Worm (Caenorhabditis elegans) whole organism, L1 larva: ENCODE results near the gene C45G9.10.

Experiments
- F16B12.6 ChIP-seq: fragments of 150-350 bp; optimal IDR thresholded peaks from 2 replicates; lab custom pipeline; 2014; ENCODE audit warnings: missing biosample characterization, missing genetic modification characterization
- blmp-1 ChIP-seq: fragments of 150-350 bp; optimal IDR thresholded peaks from 2 replicates; lab custom pipeline; 2014; ENCODE audit warnings: missing biosample characterization, missing genetic modification characterization
- ceh-63 ChIP-seq: fragments of 200-800 bp; sonication (Bioruptor generic); optimal IDR thresholded peaks from 2 replicates; lab custom pipeline; 2018; ENCODE audit warnings: mild to moderate bottlenecking, missing genetic modification characterization, missing compliant biosample characterization
- ceh-8 ChIP-seq: fragments of 200-800 bp; sonication (Bioruptor generic); optimal IDR thresholded peaks from 2 replicates; lab custom pipeline; 2018; ENCODE audit warnings: mild to moderate bottlenecking, missing genetic modification characterization, moderate library complexity, missing compliant biosample characterization
- ceh-82 ChIP-seq, 3 experiments: fragments of 150-350 bp in 1 of 3; sonication (generic microtip) in 2 of 3; optimal IDR thresholded peaks; 2 replicates each; lab custom pipeline; 2014 to 2017; ENCODE audit warnings: missing biosample characterization in 3 of 3, missing genetic modification characterization in 3 of 3
- ceh-88 ChIP-seq: fragments of 200-800 bp; sonication (Bioruptor generic); IDR thresholded peaks from 2 replicates; pipeline ENCODE4 v1.3.6; 2022; ENCODE audit warnings: missing genetic modification characterization, missing compliant biosample characterization
- ceh-90 ChIP-seq: sonication (generic microtip); optimal IDR thresholded peaks from 2 replicates; lab custom pipeline; 2016; ENCODE audit warnings: missing genetic modification characterization, missing compliant biosample characterization
- dsc-1 ChIP-seq: sonication (generic microtip); optimal IDR thresholded peaks from 2 replicates; lab custom pipeline; 2016; ENCODE audit warnings: mild to moderate bottlenecking, missing genetic modification characterization, missing compliant biosample characterization
- efl-3 ChIP-seq: fragments of 200-800 bp; sonication (Bioruptor generic); optimal IDR thresholded peaks from 2 replicates; lab custom pipeline; 2018; ENCODE audit warnings: mild to moderate bottlenecking, missing genetic modification characterization, missing compliant biosample characterization
- egl-27 ChIP-seq, 2 experiments: fragments of 150-350 bp in 1 of 2; sonication (generic microtip); optimal IDR thresholded peaks; 3 replicates each; lab custom pipeline; 2017 to 2018; ENCODE audit warnings: missing biosample characterization in 2 of 2, missing genetic modification characterization in 2 of 2, missing genetic modification reagents in 2 of 2
- elt-3 ChIP-seq, 6 experiments: fragments of 150-350 bp in 1 of 6; sonication (generic microtip); optimal IDR thresholded peaks; 2 replicates each; lab custom pipeline; 2017 to 2018; ENCODE audit warnings: missing biosample characterization in 6 of 6, missing genetic modification characterization in 6 of 6, inconsistent platforms in 1 of 6
- fkh-4 ChIP-seq: sonication (generic microtip); optimal IDR thresholded peaks from 2 replicates; lab custom pipeline; 2016; ENCODE audit warnings: missing compliant biosample characterization, missing genetic modification characterization, borderline replicate concordance
- fkh-8 ChIP-seq: sonication (generic microtip); optimal IDR thresholded peaks from 2 replicates; lab custom pipeline; 2016; ENCODE audit warnings: mild to moderate bottlenecking, missing genetic modification characterization, missing compliant biosample characterization
- grh-1 ChIP-seq: fragments of 200-800 bp; sonication (Bioruptor generic); IDR thresholded peaks from 2 replicates; pipeline ENCODE4 v1.3.6; 2022; ENCODE audit warnings: missing genetic modification reagents, missing genetic modification characterization, missing compliant biosample characterization
- hlh-4 ChIP-seq: sonication (generic microtip); optimal IDR thresholded peaks from 2 replicates; lab custom pipeline; 2016; ENCODE audit warnings: mild to moderate bottlenecking, missing genetic modification characterization, missing compliant biosample characterization
- hpl-2 ChIP-seq: fragments of 150-350 bp; optimal IDR thresholded peaks from 2 replicates; lab custom pipeline; 2014; ENCODE audit warnings: missing biosample characterization, missing genetic modification reagents, missing genetic modification characterization
- jun-1 ChIP-seq: fragments of 150-350 bp; optimal IDR thresholded peaks from 2 replicates; lab custom pipeline; 2014; ENCODE audit warnings: missing biosample characterization, missing genetic modification reagents, missing genetic modification characterization
- lin-15B ChIP-seq: fragments of 150-350 bp; sonication (generic microtip); optimal IDR thresholded peaks from 3 replicates; lab custom pipeline; 2014; ENCODE audit warnings: missing biosample characterization, missing genetic modification characterization
- lin-35 ChIP-seq, 2 experiments: fragments of 150-350 bp; optimal IDR thresholded peaks; 2 replicates each; lab custom pipeline; 2014; ENCODE audit warnings: missing biosample characterization in 2 of 2, missing genetic modification characterization in 2 of 2, missing genetic modification reagents in 2 of 2
- lin-39 ChIP-seq: fragments of 150-350 bp; optimal IDR thresholded peaks from 2 replicates; lab custom pipeline; 2014; ENCODE audit warnings: missing biosample characterization, missing genetic modification reagents, missing genetic modification characterization
- lir-3 ChIP-seq: sonication (generic microtip); optimal IDR thresholded peaks from 2 replicates; lab custom pipeline; 2016; ENCODE audit warnings: mild to moderate bottlenecking, missing genetic modification characterization, moderate library complexity, missing compliant biosample characterization; ENCODE audit not compliant: poor library complexity
- lsy-2 ChIP-seq, 2 experiments: fragments of 150-350 bp; optimal IDR thresholded peaks; 2 replicates each; lab custom pipeline; 2014; ENCODE audit warnings: missing biosample characterization in 2 of 2, missing genetic modification characterization in 2 of 2
- mab-9 ChIP-seq: fragments of 200-800 bp; sonication (Bioruptor generic); IDR thresholded peaks from 2 replicates; pipeline ENCODE4 v1.3.6; 2022; ENCODE audit warnings: missing genetic modification reagents, missing genetic modification characterization, missing compliant biosample characterization
- mdl-1 ChIP-seq, 2 experiments: fragments of 150-350 bp; optimal IDR thresholded peaks; 2 replicates each; lab custom pipeline; 2014 to 2017; ENCODE audit warnings: missing biosample characterization in 2 of 2, missing genetic modification characterization in 2 of 2, inconsistent platforms in 1 of 2
- mep-1 ChIP-seq: fragments of 150-350 bp; optimal IDR thresholded peaks from 2 replicates; lab custom pipeline; 2014; ENCODE audit warnings: missing biosample characterization, missing genetic modification characterization
- nhr-12 ChIP-seq: sonication (generic microtip); optimal IDR thresholded peaks from 2 replicates; lab custom pipeline; 2017; ENCODE audit warnings: missing biosample characterization, missing genetic modification characterization
- nhr-20 ChIP-seq: sonication (generic microtip); optimal IDR thresholded peaks from 2 replicates; lab custom pipeline; 2016; ENCODE audit warnings: mild to moderate bottlenecking, missing genetic modification characterization, missing compliant biosample characterization
- nhr-237 ChIP-seq: fragments of 150-350 bp; optimal IDR thresholded peaks from 2 replicates; lab custom pipeline; 2014; ENCODE audit warnings: missing biosample characterization, missing genetic modification characterization
- nhr-47 ChIP-seq: sonication (generic microtip); optimal IDR thresholded peaks from 2 replicates; lab custom pipeline; 2016; ENCODE audit warnings: mild to moderate bottlenecking, missing genetic modification characterization, moderate library complexity, missing compliant biosample characterization
- nhr-71 ChIP-seq: sonication (generic microtip); optimal IDR thresholded peaks from 2 replicates; lab custom pipeline; 2016; ENCODE audit warnings: mild to moderate bottlenecking, missing genetic modification characterization, moderate library complexity, missing compliant biosample characterization
- nhr-76 ChIP-seq: sonication (generic microtip); optimal IDR thresholded peaks from 2 replicates; lab custom pipeline; 2017; ENCODE audit warnings: missing biosample characterization, missing genetic modification characterization
- nhr-85 ChIP-seq: sonication (generic microtip); peaks from one replicate; lab custom pipeline; 2016; ENCODE audit warnings: missing genetic modification characterization, inconsistent platforms, missing compliant biosample characterization
- pax-3 ChIP-seq: fragments of 200-800 bp; sonication (Bioruptor generic); optimal IDR thresholded peaks from 2 replicates; lab custom pipeline; 2018; ENCODE audit warnings: mild to moderate bottlenecking, missing genetic modification characterization, moderate library complexity, missing compliant biosample characterization
- pqm-1 ChIP-seq: sonication (generic microtip); optimal IDR thresholded peaks from 3 replicates; lab custom pipeline; 2017; ENCODE audit warnings: missing biosample characterization, missing genetic modification characterization
- rnt-1 ChIP-seq: sonication (generic microtip); optimal IDR thresholded peaks from 2 replicates; lab custom pipeline; 2016; ENCODE audit warnings: mild to moderate bottlenecking, missing genetic modification characterization, moderate library complexity, missing compliant biosample characterization
- skn-1 ChIP-seq: fragments of 150-350 bp; optimal IDR thresholded peaks from 2 replicates; lab custom pipeline; 2014; ENCODE audit warnings: missing biosample characterization, missing genetic modification characterization
- snu-23 ChIP-seq: sonication (generic microtip); optimal IDR thresholded peaks from 2 replicates; lab custom pipeline; 2016; ENCODE audit warnings: missing genetic modification characterization, missing compliant biosample characterization
- swsn-7 ChIP-seq: sonication (generic microtip); optimal IDR thresholded peaks from 2 replicates; lab custom pipeline; 2016; ENCODE audit warnings: missing genetic modification characterization, missing compliant biosample characterization
- tbx-2 ChIP-seq: sonication (generic microtip); optimal IDR thresholded peaks from 2 replicates; lab custom pipeline; 2016; ENCODE audit warnings: missing genetic modification characterization, missing compliant biosample characterization
- tlp-1 ChIP-seq: fragments of 150-350 bp; optimal IDR thresholded peaks from 2 replicates; lab custom pipeline; 2014; ENCODE audit warnings: missing biosample characterization, missing genetic modification characterization
- unc-30 ChIP-seq: sonication (generic microtip); optimal IDR thresholded peaks from 2 replicates; lab custom pipeline; 2017; ENCODE audit warnings: missing biosample characterization, missing genetic modification characterization
- unc-98 ChIP-seq: fragments of 200-800 bp; sonication (Bioruptor generic); IDR thresholded peaks from 2 replicates; pipeline ENCODE4 v1.3.6; 2022; ENCODE audit warnings: missing genetic modification characterization, missing compliant biosample characterization
- zip-4 ChIP-seq: fragments of 200-800 bp; sonication (Bioruptor generic); optimal IDR thresholded peaks from 2 replicates; lab custom pipeline; 2018; ENCODE audit warnings: mild to moderate bottlenecking, missing genetic modification characterization, moderate library complexity, missing compliant biosample characterization
- ztf-11 ChIP-seq, 2 experiments: sonication (generic microtip); optimal IDR thresholded peaks; 2 replicates each; lab custom pipeline; 2016 to 2017; ENCODE audit warnings: missing genetic modification characterization in 2 of 2, missing biosample characterization in 1 of 2, missing compliant biosample characterization in 1 of 2
- ztf-4 ChIP-seq: fragments of 150-350 bp; optimal IDR thresholded peaks from 2 replicates; lab custom pipeline; 2014; ENCODE audit warnings: missing biosample characterization, missing genetic modification characterization

Gene C45G9.10

DNA sequence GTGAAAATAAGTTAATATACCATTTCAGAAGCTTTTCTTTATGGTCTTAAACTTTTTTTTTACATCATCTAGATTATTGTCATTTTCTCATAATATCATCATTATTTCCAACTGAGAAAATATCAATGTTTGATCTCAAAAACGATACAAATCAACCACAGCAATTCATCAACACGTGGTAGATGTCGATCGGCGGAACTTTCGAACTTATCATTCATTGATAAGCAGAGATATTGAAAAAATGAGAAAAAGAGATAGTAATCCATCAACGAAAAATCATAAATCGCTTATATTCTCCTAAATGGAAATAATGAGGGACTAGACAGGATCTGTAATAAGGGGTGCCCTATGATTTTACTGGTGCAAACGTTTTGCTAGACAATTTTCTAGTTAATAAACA is 35.0 kb upstream of the C45G9.10 start (continued):
- TF ChIP-seq mab-9 (GFP tag; lab: Robert Waterston, UW) (no peak), swsn-7 (tag; lab: Kevin White, UChicago) (no peak), hlh-4 (tag; lab: Kevin White, UChicago) (no peak), unc-98 (GFP tag; lab: Robert Waterston, UW) (no peak), nhr-47 (tag; lab: Kevin White, UChicago) (no peak), snu-23 (GFP tag; lab: Kevin White, UChicago) (peak; percentile 13), nhr-12 (no peak), ztf-4 (no peak), mep-1 (no peak), elt-3 (tag; optimal IDR thresholded peaks at IDR 0.05; lab: Kevin White, UChicago) (peak in 5 of 6 experiments; percentile 55 to 87 (median 82)), tlp-1 (tag; lab: Kevin White, UChicago) (no peak), blmp-1 (tag; lab: Kevin White, UChicago) (peak; percentile 84), nhr-85 (tag; lab: Kevin White, UChicago) (peak; percentile 60), mdl-1 (tag; optimal IDR thresholded peaks at IDR 0.05; lab: Kevin White, UChicago) (no peak), egl-27 (tag; optimal IDR thresholded peaks at IDR 0.05; lab: Kevin White, UChicago) (no peak), nhr-20 (tag; lab: Kevin White, UChicago) (peak; percentile 67), hpl-2 (GFP tag; lab: Kevin White, UChicago) (no peak), pqm-1 (tag; lab: Kevin White, UChicago) (no peak)

DNA sequence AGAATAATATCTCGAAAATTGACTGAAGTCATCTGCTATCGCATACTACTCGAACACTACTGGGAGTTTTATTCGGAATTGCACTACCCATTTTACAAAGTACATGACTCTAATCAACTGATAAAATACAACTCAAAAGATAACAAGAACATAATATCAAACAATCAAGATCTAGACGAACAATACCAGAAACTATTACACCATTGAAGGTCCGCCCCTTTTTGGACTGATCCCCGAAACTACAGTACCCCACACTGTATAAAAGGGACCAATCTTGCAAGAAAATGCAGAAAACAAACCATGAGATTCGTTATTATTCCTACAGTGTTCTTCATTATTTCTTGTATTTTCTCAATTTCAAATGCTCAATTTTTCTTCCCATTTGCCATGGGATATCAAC is 32.8 kb upstream of the C45G9.10 start, which contains the start of gene F54D8.10:
Gene F54D8.10 (plus strand): TSS at position 301 of the 400 bp plus-strand sequence.
- TF ChIP-seq nhr-12, result no peak
- no peak for TF ChIP-seq ceh-8 (GFP tag; lab: Kevin White, UChicago)
- TF ChIP-seq lsy-2 (tag; optimal IDR thresholded peaks at IDR 0.05; lab: Kevin White, UChicago), result no peak
- no peak for TF ChIP-seq nhr-237 (tag; lab: Kevin White, UChicago)
- TF ChIP-seq lin-39 (tag; lab: Kevin White, UChicago), result no peak
- TF ChIP-seq lir-3 (tag; lab: Kevin White, UChicago), result no peak
- no peak for TF ChIP-seq skn-1 (tag; lab: Kevin White, UChicago)
- no peak for TF ChIP-seq pqm-1 (tag; lab: Kevin White, UChicago)
- no peak for TF ChIP-seq fkh-4 (tag; lab: Kevin White, UChicago)
- no peak for TF ChIP-seq tbx-2 (tag; lab: Kevin White, UChicago)
- no peak for TF ChIP-seq jun-1 (tag; lab: Kevin White, UChicago)
- no peak for TF ChIP-seq lin-35 (GFP tag; optimal IDR thresholded peaks at IDR 0.05; lab: Kevin White, UChicago)
- TF ChIP-seq grh-1 (GFP tag; lab: Robert Waterston, UW), result no peak
- TF ChIP-seq snu-23 (GFP tag; lab: Kevin White, UChicago), result no peak
- TF ChIP-seq zip-4, result no peak
- no peak for TF ChIP-seq ceh-90
- TF ChIP-seq pax-3 (tag; lab: Kevin White, UChicago), result no peak
- no peak for TF ChIP-seq tlp-1 (tag; lab: Kevin White, UChicago)
- TF ChIP-seq ceh-82 (tag; optimal IDR thresholded peaks at IDR 0.05; lab: Kevin White, UChicago), result no peak
- TF ChIP-seq, all 84 proteins: peak for 0

DNA sequence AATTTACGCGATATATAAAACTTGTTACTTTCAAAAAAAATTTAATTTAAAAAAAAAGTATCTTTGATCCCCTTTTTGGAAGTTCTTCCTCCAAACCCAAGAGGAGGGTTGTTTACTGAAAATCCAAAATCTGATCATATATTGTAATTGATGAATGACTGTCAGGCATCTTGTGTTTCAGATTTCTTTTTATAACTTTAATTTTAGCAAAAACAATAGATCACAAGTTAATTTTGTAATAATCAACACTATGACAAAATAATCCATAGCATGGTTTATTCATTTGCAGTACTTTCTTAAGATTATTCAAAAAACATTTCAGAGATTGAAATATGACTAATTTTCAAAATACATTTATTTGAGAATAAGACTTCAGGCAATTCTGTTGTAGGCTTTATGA is 30.6 kb upstream of the C45G9.10 start:
- no peak for TF ChIP-seq nhr-237 (tag; lab: Kevin White, UChicago)
- TF ChIP-seq lsy-2 (tag; optimal IDR thresholded peaks at IDR 0.05; lab: Kevin White, UChicago), result no peak
- TF ChIP-seq F16B12.6 (tag; lab: Kevin White, UChicago), result no peak
- no peak for TF ChIP-seq lin-39 (tag; lab: Kevin White, UChicago)
- no peak for TF ChIP-seq nhr-71 (tag; lab: Kevin White, UChicago)
- no peak for TF ChIP-seq nhr-85 (tag; lab: Kevin White, UChicago)
- TF ChIP-seq fkh-8, result no peak
- no peak for TF ChIP-seq jun-1 (tag; lab: Kevin White, UChicago)
- TF ChIP-seq rnt-1 (tag; lab: Kevin White, UChicago), result no peak
- no peak for TF ChIP-seq dsc-1 (tag; lab: Kevin White, UChicago)
- no peak for TF ChIP-seq unc-30 (tag; lab: Kevin White, UChicago)
- TF ChIP-seq nhr-76, result no peak
- no peak for TF ChIP-seq ceh-88 (GFP tag; lab: Robert Waterston, UW)
- no peak for TF ChIP-seq efl-3 (GFP tag; lab: Kevin White, UChicago)
- no peak for TF ChIP-seq ceh-63 (GFP tag; lab: Kevin White, UChicago)
- TF ChIP-seq lin-15B (tag; lab: Kevin White, UChicago), result no peak
- TF ChIP-seq ztf-11 (tag; optimal IDR thresholded peaks at IDR 0.05; lab: Kevin White, UChicago), result no peak
- TF ChIP-seq lin-35 (GFP tag; optimal IDR thresholded peaks at IDR 0.05; lab: Kevin White, UChicago), result no peak
- no peak for TF ChIP-seq fkh-4 (tag; lab: Kevin White, UChicago)
